Worm (Caenorhabditis elegans) whole organism, young adult: ENCODE measurements around the gene F59B1.4.

Experiments used
- B0019.2 ChIP-seq: fragments of 200-800 bp; sonication (Bioruptor generic); conservative IDR thresholded peaks from 2 replicates; pipeline ENCODE4 v1.3.6; 2022; ENCODE audit warnings: missing genetic modification reagents, missing genetic modification characterization, missing compliant biosample characterization
- B0035.1 ChIP-seq: sonication (generic microtip); optimal IDR thresholded peaks from 2 replicates; lab custom pipeline; 2016; ENCODE audit warnings: missing genetic modification characterization, mild to moderate bottlenecking, missing compliant biosample characterization, missing genotype, missing genetic modification reagents
- F10E7.11 ChIP-seq: sonication (generic microtip); optimal IDR thresholded peaks from 2 replicates; lab custom pipeline; 2017; ENCODE audit warnings: mild to moderate bottlenecking, missing genetic modification characterization, moderate library complexity, missing compliant biosample characterization
- F33H1.4 ChIP-seq: fragments of 200-800 bp; sonication (Bioruptor generic); IDR thresholded peaks from 2 replicates; pipeline ENCODE4 v1.3.6; 2022; ENCODE audit warnings: missing genetic modification reagents, missing genetic modification characterization, missing compliant biosample characterization
- F39B2.1 ChIP-seq: fragments of 200-800 bp; sonication (Bioruptor generic); IDR thresholded peaks from 2 replicates; pipeline ENCODE4 v1.3.6; 2022; ENCODE audit warnings: missing genetic modification reagents, missing genetic modification characterization, missing compliant biosample characterization
- F49E8.2 ChIP-seq: sonication (generic microtip); optimal IDR thresholded peaks from 3 replicates; lab custom pipeline; 2017; ENCODE audit warnings: missing genetic modification characterization, mild to moderate bottlenecking, missing compliant biosample characterization, antibody characterized with exemption, moderate library complexity; ENCODE audit not compliant: insufficient read depth
- T07F8.4 ChIP-seq: sonication (generic microtip); optimal IDR thresholded peaks from 2 replicates; lab custom pipeline; 2016; ENCODE audit warnings: mild to moderate bottlenecking, missing genetic modification characterization, moderate library complexity, missing compliant biosample characterization
- T26A5.8 ChIP-seq: sonication (generic microtip); optimal IDR thresholded peaks from 2 replicates; lab custom pipeline; 2016; ENCODE audit warnings: missing genetic modification characterization, missing compliant biosample characterization
- aptf-2 ChIP-seq: fragments of 200-800 bp; sonication (Bioruptor generic); conservative IDR thresholded peaks from 2 replicates; pipeline ENCODE4 v1.3.6; 2022; ENCODE audit warnings: missing genetic modification reagents, missing genetic modification characterization, missing compliant biosample characterization
- aptf-3 ChIP-seq: fragments of 200-800 bp; sonication (Bioruptor generic); IDR thresholded peaks from 2 replicates; pipeline ENCODE4 v1.3.6; 2022; ENCODE audit warnings: missing genetic modification characterization, missing compliant biosample characterization
- atf-7 ChIP-seq: sonication (generic microtip); optimal IDR thresholded peaks from 2 replicates; lab custom pipeline; 2017; ENCODE audit warnings: mild to moderate bottlenecking, missing genetic modification characterization, missing compliant biosample characterization
- cebp-1 ChIP-seq, 2 experiments: fragments of 200-800 bp in 1 of 2; sonication (Bioruptor generic) in 1 of 2; sonication (generic microtip) in 1 of 2; IDR thresholded peaks in 1 of 2; optimal IDR thresholded peaks in 1 of 2; 2 replicates each; pipeline versions ENCODE4 v1.3.6 to Lab custom; 2017 to 2022; ENCODE audit warnings: missing compliant biosample characterization in 2 of 2, missing genetic modification characterization in 2 of 2, mild to moderate bottlenecking in 1 of 2, missing genetic modification reagents in 1 of 2, moderate library complexity in 1 of 2
- chd-7 ChIP-seq: sonication (generic microtip); optimal IDR thresholded peaks from 2 replicates; lab custom pipeline; 2016; ENCODE audit warnings: mild to moderate bottlenecking, missing genetic modification characterization, moderate library complexity, missing compliant biosample characterization
- die-1 ChIP-seq: sonication (generic microtip); optimal IDR thresholded peaks from 2 replicates; lab custom pipeline; 2016; ENCODE audit warnings: missing genotype, mild to moderate bottlenecking, missing genetic modification characterization, missing compliant biosample characterization
- egl-44 ChIP-seq: fragments of 200-800 bp; sonication (Bioruptor generic); IDR thresholded peaks from 2 replicates; pipeline ENCODE4 v1.3.6; 2022; ENCODE audit warnings: missing genetic modification reagents, missing genetic modification characterization, missing compliant biosample characterization
- egrh-3 ChIP-seq: fragments of 200-800 bp; sonication (Bioruptor generic); IDR thresholded peaks from 2 replicates; pipeline ENCODE4 v1.3.6; 2022; ENCODE audit warnings: missing genetic modification reagents, missing genetic modification characterization, missing compliant biosample characterization
- ekl-4 ChIP-seq: fragments of 200-800 bp; sonication (Bioruptor generic); IDR thresholded peaks from 2 replicates; pipeline ENCODE4 v1.3.6; 2022; ENCODE audit warnings: missing genetic modification reagents, missing genetic modification characterization, missing compliant biosample characterization
- hmg-1.2 ChIP-seq: fragments of 200-800 bp; sonication (Bioruptor generic); IDR thresholded peaks from 2 replicates; pipeline ENCODE4 v1.3.6; 2022; ENCODE audit warnings: missing genetic modification reagents, missing genetic modification characterization, missing compliant biosample characterization
- hmg-20 ChIP-seq: fragments of 200-800 bp; sonication (Bioruptor generic); IDR thresholded peaks from 2 replicates; pipeline ENCODE4 v1.3.6; 2022; ENCODE audit warnings: missing genetic modification reagents, missing genetic modification characterization, missing compliant biosample characterization
- hsf-1 ChIP-seq: fragments of 200-800 bp; sonication (Bioruptor generic); IDR thresholded peaks from 2 replicates; pipeline ENCODE4 v1.3.6; 2022; ENCODE audit warnings: missing genetic modification reagents, missing genetic modification characterization, missing compliant biosample characterization
- let-607 ChIP-seq, 2 experiments: fragments of 200-800 bp in 1 of 2; sonication (Bioruptor generic) in 1 of 2; sonication (generic microtip) in 1 of 2; optimal IDR thresholded peaks; 2 replicates each; lab custom pipeline; 2016 to 2018; ENCODE audit warnings: mild to moderate bottlenecking in 2 of 2, missing compliant biosample characterization in 2 of 2, missing genetic modification characterization in 2 of 2, moderate library complexity in 2 of 2, missing genotype in 1 of 2
- lin-40 ChIP-seq: sonication (generic microtip); optimal IDR thresholded peaks from 2 replicates; lab custom pipeline; 2016; ENCODE audit warnings: missing genetic modification characterization, mild to moderate bottlenecking, missing compliant biosample characterization, missing genotype, missing genetic modification reagents
- lsy-27 ChIP-seq: sonication (generic microtip); optimal IDR thresholded peaks from 2 replicates; lab custom pipeline; 2017; ENCODE audit warnings: missing genetic modification characterization, mild to moderate bottlenecking, missing compliant biosample characterization, antibody characterized with exemption, missing genotype, borderline replicate concordance; ENCODE audit not compliant: insufficient read depth
- madf-6 ChIP-seq: fragments of 200-800 bp; sonication (Bioruptor generic); IDR thresholded peaks from 2 replicates; pipeline ENCODE4 v1.3.6; 2022; ENCODE audit warnings: missing genetic modification reagents, missing genetic modification characterization, missing compliant biosample characterization
- mcd-1 ChIP-seq: fragments of 200-800 bp; sonication (Bioruptor generic); IDR thresholded peaks from 2 replicates; pipeline ENCODE4 v1.3.6; 2022; ENCODE audit warnings: missing genetic modification reagents, missing genetic modification characterization, missing compliant biosample characterization
- nfyb-1 ChIP-seq: fragments of 200-800 bp; sonication (Bioruptor generic); IDR thresholded peaks from 2 replicates; pipeline ENCODE4 v1.3.6; 2022; ENCODE audit warnings: missing genetic modification reagents, missing genetic modification characterization, missing compliant biosample characterization
- nhr-120 ChIP-seq: fragments of 200-800 bp; sonication (Bioruptor generic); IDR thresholded peaks from 2 replicates; pipeline ENCODE4 v1.3.6; 2022; ENCODE audit warnings: missing genetic modification characterization, missing compliant biosample characterization
- nhr-80 ChIP-seq: sonication (generic microtip); optimal IDR thresholded peaks from 2 replicates; lab custom pipeline; 2016; ENCODE audit warnings: missing genetic modification characterization, missing compliant biosample characterization
- sdz-38 ChIP-seq: sonication (generic microtip); optimal IDR thresholded peaks from 2 replicates; lab custom pipeline; 2016; ENCODE audit warnings: missing genotype, missing genetic modification characterization, missing compliant biosample characterization
- snpc-1.1 ChIP-seq: sonication (generic microtip); optimal IDR thresholded peaks from 2 replicates; lab custom pipeline; 2017; ENCODE audit warnings: missing genetic modification characterization, mild to moderate bottlenecking, missing compliant biosample characterization, antibody characterized with exemption, moderate library complexity, missing genotype, missing genetic modification reagents; ENCODE audit not compliant: insufficient read depth
- snpc-4 ChIP-seq, 5 experiments: fragments of 150-350 bp in 1 of 5; sonication (generic microtip) in 4 of 5; optimal IDR thresholded peaks; 2 replicates each; lab custom pipeline; 2014 to 2018; ENCODE audit warnings: missing genetic modification characterization in 5 of 5, missing biosample characterization in 3 of 5, antibody characterized with exemption in 2 of 5, mild to moderate bottlenecking in 2 of 5, missing compliant biosample characterization in 2 of 5, missing genotype in 2 of 5, moderate library complexity in 2 of 5, missing genetic modification reagents in 1 of 5
- tlf-1 ChIP-seq: fragments of 200-800 bp; sonication (Bioruptor generic); optimal IDR thresholded peaks from 2 replicates; lab custom pipeline; 2018; ENCODE audit warnings: mild to moderate bottlenecking, missing genetic modification characterization, missing compliant biosample characterization
- unc-130 ChIP-seq: sonication (generic microtip); optimal IDR thresholded peaks from 2 replicates; lab custom pipeline; 2016; ENCODE audit warnings: missing genetic modification reagents, missing genetic modification characterization, missing compliant biosample characterization
- ztf-18 ChIP-seq: sonication (generic microtip); optimal IDR thresholded peaks from 2 replicates; lab custom pipeline; 2016; ENCODE audit warnings: missing genotype, mild to moderate bottlenecking, missing genetic modification characterization, missing compliant biosample characterization
- ztf-22 ChIP-seq: fragments of 200-800 bp; sonication (Bioruptor generic); optimal IDR thresholded peaks from 2 replicates; lab custom pipeline; 2018; ENCODE audit warnings: mild to moderate bottlenecking, missing genetic modification characterization, moderate library complexity, missing compliant biosample characterization
- ztf-25 ChIP-seq: fragments of 200-800 bp; sonication (Bioruptor generic); IDR thresholded peaks from 2 replicates; pipeline ENCODE4 v1.3.6; 2022; ENCODE audit warnings: missing genetic modification reagents, missing genetic modification characterization, missing compliant biosample characterization
- ztf-3 ChIP-seq: fragments of 200-800 bp; sonication (Bioruptor generic); optimal IDR thresholded peaks from 2 replicates; lab custom pipeline; 2018; ENCODE audit warnings: mild to moderate bottlenecking, missing genetic modification characterization, missing compliant biosample characterization

Gene F59B1.4

DNA sequence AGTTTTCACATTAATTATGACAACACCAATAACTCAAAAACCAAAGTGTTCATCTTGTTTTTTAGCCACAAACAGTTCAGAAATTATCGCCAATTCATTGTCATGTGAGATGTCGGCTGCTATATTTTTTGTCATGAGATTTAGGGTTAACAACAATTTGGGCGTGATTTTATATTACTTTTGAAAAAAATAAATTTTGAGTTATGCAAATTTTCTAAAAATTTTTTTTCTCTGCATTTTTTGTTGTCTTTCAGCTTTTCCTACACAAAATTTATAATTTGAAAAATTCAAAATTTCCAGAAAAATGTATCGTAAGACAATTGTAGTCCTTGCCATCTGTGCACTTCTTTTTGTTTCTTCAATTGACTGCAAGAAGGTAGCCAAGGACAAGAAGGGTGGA, 6.2 kb upstream of the F59B1.4 start, which contains the start of gene F59B1.2:
Gene F59B1.2 (plus strand): TSS at position 301 of the 400 bp plus-strand sequence.
- TF ChIP-seq T07F8.4 = no peak
- TF ChIP-seq snpc-4 (GFP tag; optimal IDR thresholded peaks at IDR 0.05; lab: Kevin White, UChicago) = no peak
- peak in 1 of 4 experiments; percentile 6 for TF ChIP-seq snpc-4 (tag; optimal IDR thresholded peaks at IDR 0.05; lab: Kevin White, UChicago)
- TF ChIP-seq chd-7 = no peak
- no peak for TF ChIP-seq lin-40 (tag; lab: Kevin White, UChicago)
- TF ChIP-seq F49E8.2 (tag; lab: Kevin White, UChicago) = no peak
- TF ChIP-seq ztf-18 (tag; lab: Kevin White, UChicago) = no peak
- no peak for TF ChIP-seq snpc-1.1 (tag; lab: Kevin White, UChicago)

DNA sequence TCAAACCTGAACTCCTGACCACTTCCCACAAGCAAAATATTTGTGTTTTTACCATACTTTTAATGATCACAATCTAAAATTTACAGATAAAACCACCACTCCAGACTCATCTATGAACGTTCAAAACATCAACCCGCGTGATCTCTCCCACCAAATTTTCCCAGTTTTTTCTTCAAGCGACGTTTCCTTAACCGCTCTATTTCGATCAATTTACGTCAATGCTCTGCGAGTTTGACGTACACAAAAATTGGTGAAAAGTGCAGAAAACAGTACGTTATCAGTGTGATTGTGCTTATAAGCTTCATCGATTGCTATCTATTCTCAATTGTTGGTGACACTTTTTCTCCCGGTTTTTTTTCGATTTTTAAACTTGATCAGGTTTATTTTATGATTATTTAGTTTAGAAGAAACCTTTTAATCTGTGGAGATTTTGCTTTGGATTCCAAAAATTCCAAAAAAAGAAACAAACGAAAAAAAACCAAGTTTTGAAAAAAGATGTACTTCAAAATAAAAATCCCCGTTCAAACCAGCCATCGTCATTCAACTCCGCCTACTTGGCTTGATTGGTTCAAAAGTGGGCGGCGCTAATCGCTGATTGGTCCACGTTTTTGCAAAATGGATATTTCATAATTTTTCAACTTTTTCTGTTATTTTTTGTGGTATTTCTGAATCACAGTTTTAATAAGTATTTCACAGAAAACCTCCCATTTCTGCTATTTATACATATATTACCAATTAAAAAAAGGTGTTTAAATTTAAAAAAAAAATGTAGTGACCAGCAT, 5.6 kb upstream of the F59B1.4 start:
- TF ChIP-seq egrh-3 (GFP tag; lab: Robert Waterston, UW) = no peak
- TF ChIP-seq sdz-38 (tag; lab: Kevin White, UChicago) = no peak
- no peak for TF ChIP-seq ztf-25
- TF ChIP-seq nhr-120 (GFP tag; lab: Robert Waterston, UW) = no peak
- no peak for TF ChIP-seq hsf-1 (GFP tag; lab: Robert Waterston, UW)
- TF ChIP-seq lsy-27 (tag; lab: Kevin White, UChicago) = no peak
- TF ChIP-seq mcd-1 (GFP tag; lab: Robert Waterston, UW) = no peak
- no peak for TF ChIP-seq chd-7
- TF ChIP-seq madf-6 (GFP tag; lab: Robert Waterston, UW) = no peak
- no peak for TF ChIP-seq F39B2.1
- peak; percentile 45; the same call in 1 of the 2 replicates for TF ChIP-seq egl-44 (GFP tag; lab: Robert Waterston, UW)
- TF ChIP-seq die-1 (tag; lab: Kevin White, UChicago) = no peak
- TF ChIP-seq aptf-2 (GFP tag; lab: Robert Waterston, UW) = no peak
- no peak for TF ChIP-seq ekl-4 (GFP tag; lab: Robert Waterston, UW)
- no peak for TF ChIP-seq unc-130 (GFP tag; lab: Kevin White, UChicago)
- TF ChIP-seq F10E7.11 (tag; lab: Kevin White, UChicago) = no peak
- TF ChIP-seq T26A5.8 (tag; lab: Kevin White, UChicago) = no peak
- peak; percentile 36 for TF ChIP-seq ztf-22 (GFP tag; lab: Kevin White, UChicago)
- TF ChIP-seq F33H1.4 (GFP tag; lab: Robert Waterston, UW) = no peak
- peak in 1 of 2 experiments; percentile 19 for TF ChIP-seq let-607 (tag; optimal IDR thresholded peaks at IDR 0.05; lab: Kevin White, UChicago)
- TF ChIP-seq hmg-20 (GFP tag; lab: Robert Waterston, UW) = no peak
- no peak for TF ChIP-seq cebp-1 (GFP tag; IDR thresholded peaks at IDR 0.05; lab: Robert Waterston, UW)
- TF ChIP-seq cebp-1 (tag; optimal IDR thresholded peaks at IDR 0.05; lab: Kevin White, UChicago) = no peak
- no peak for TF ChIP-seq B0019.2 (GFP tag; lab: Robert Waterston, UW)
- no peak for TF ChIP-seq ztf-3
- TF ChIP-seq hmg-1.2 = no peak
- TF ChIP-seq snpc-4 (GFP tag; optimal IDR thresholded peaks at IDR 0.05; lab: Kevin White, UChicago) = no peak
- no peak for TF ChIP-seq snpc-4 (tag; optimal IDR thresholded peaks at IDR 0.05; lab: Kevin White, UChicago)
- no peak for TF ChIP-seq tlf-1
- no peak for TF ChIP-seq aptf-3
- TF ChIP-seq B0035.1 (tag; lab: Kevin White, UChicago) = no peak
- peak; percentile 77 for TF ChIP-seq nhr-80 (tag; lab: Kevin White, UChicago)
- no peak for TF ChIP-seq nfyb-1
- peak; percentile 56 for TF ChIP-seq atf-7 (tag; lab: Kevin White, UChicago)
